Fruit fly (Drosophila melanogaster) whole organism, embryonic: ENCODE measurements around the gene orb.

Experiments used
- Adf1 ChIP-seq: fragments of 200-800 bp; sonication (Bioruptor generic); IDR thresholded peaks from 2 replicates; pipeline ENCODE4 v1.3.6; 2022; ENCODE audit warnings: missing biosample characterization, missing genetic modification characterization
- CG1024 ChIP-seq: fragments of 200-800 bp; sonication (Bioruptor generic); IDR thresholded peaks from 2 replicates; pipeline ENCODE4 v1.3.6; 2022; ENCODE audit warnings: missing biosample characterization, missing genetic modification characterization
- CG10959 ChIP-seq: fragments of 200-800 bp; sonication (Bioruptor generic); IDR thresholded peaks from 2 replicates; pipeline ENCODE4 v1.3.6; 2022; ENCODE audit warnings: missing biosample characterization, missing genetic modification characterization
- CG11696 ChIP-seq: fragments of 200-800 bp; sonication (Bioruptor generic); IDR thresholded peaks from 2 replicates; pipeline ENCODE4 v1.3.6; 2022; ENCODE audit warnings: missing biosample characterization, missing genetic modification characterization
- CG12071 ChIP-seq: fragments of 200-800 bp; sonication (Bioruptor generic); optimal IDR thresholded peaks from 3 replicates; lab custom pipeline; 2018; ENCODE audit warnings: missing biosample characterization, mild to moderate bottlenecking, missing genetic modification characterization
- CG12104 ChIP-seq: fragments of 200-800 bp; sonication (Bioruptor generic); optimal IDR thresholded peaks from 3 replicates; lab custom pipeline; 2016; ENCODE audit warnings: missing biosample characterization, missing genetic modification characterization
- CG12219 ChIP-seq: fragments of 200-800 bp; sonication (Bioruptor generic); optimal IDR thresholded peaks from 3 replicates; lab custom pipeline; 2018; ENCODE audit warnings: missing biosample characterization, mild to moderate bottlenecking, missing genetic modification characterization
- CG12942 ChIP-seq: fragments of 200-800 bp; sonication (Bioruptor generic); optimal IDR thresholded peaks from 3 replicates; lab custom pipeline; 2016; ENCODE audit warnings: missing biosample characterization, missing genetic modification characterization
- CG13287 ChIP-seq: fragments of 200-800 bp; sonication (Bioruptor generic); IDR thresholded peaks from 2 replicates; pipeline ENCODE4 v1.3.6; 2022; ENCODE audit warnings: missing biosample characterization, missing genetic modification characterization; ENCODE audit not compliant: partially characterized antibody
- CG13624 ChIP-seq: fragments of 200-800 bp; sonication (Bioruptor generic); optimal IDR thresholded peaks from 2 replicates; lab custom pipeline; 2016; ENCODE audit warnings: missing biosample characterization, missing genetic modification characterization
- CG14667 ChIP-seq: fragments of 200-800 bp; sonication (Bioruptor generic); IDR thresholded peaks from 2 replicates; pipeline ENCODE4 v1.3.6; 2022; ENCODE audit warnings: missing biosample characterization, missing genetic modification characterization
- CG14860 ChIP-seq: fragments of 200-800 bp; sonication (Bioruptor generic); IDR thresholded peaks from 3 replicates; pipeline ENCODE4 v1.3.6; 2022; ENCODE audit warnings: missing biosample characterization, missing genetic modification characterization; ENCODE audit not compliant: partially characterized antibody
- CG15269 ChIP-seq: fragments of 200-800 bp; sonication (Bioruptor generic); optimal IDR thresholded peaks from 2 replicates; lab custom pipeline; 2018; ENCODE audit warnings: missing biosample characterization, mild to moderate bottlenecking, missing genetic modification characterization, moderate library complexity
- CG1529 ChIP-seq: fragments of 200-800 bp; sonication (Bioruptor generic); optimal IDR thresholded peaks from 3 replicates; lab custom pipeline; 2018; ENCODE audit warnings: missing biosample characterization, missing genetic modification characterization
- CG1603 ChIP-seq: fragments of 200-800 bp; sonication (Bioruptor generic); optimal IDR thresholded peaks from 2 replicates; lab custom pipeline; 2019; ENCODE audit warnings: missing biosample characterization, mild to moderate bottlenecking, missing genetic modification characterization, moderate library complexity
- CG16863 ChIP-seq: fragments of 200-800 bp; sonication (Bioruptor generic); optimal IDR thresholded peaks from 3 replicates; lab custom pipeline; 2016; ENCODE audit warnings: missing biosample characterization, missing genetic modification characterization
- CG17186 ChIP-seq: fragments of 200-800 bp; sonication (Bioruptor generic); optimal IDR thresholded peaks from 3 replicates; lab custom pipeline; 2017; ENCODE audit warnings: missing biosample characterization, missing genetic modification reagents, missing genetic modification characterization
- CG18476 ChIP-seq: fragments of 200-800 bp; sonication (Bioruptor generic); optimal IDR thresholded peaks from 2 replicates; lab custom pipeline; 2016; ENCODE audit warnings: missing biosample characterization, mild to moderate bottlenecking, missing genetic modification characterization
- CG32767 ChIP-seq: fragments of 200-800 bp; sonication (Bioruptor generic); IDR thresholded peaks from 2 replicates; pipeline ENCODE4 v1.3.6; 2022; ENCODE audit warnings: missing biosample characterization, missing genetic modification characterization
- CG4328 ChIP-seq: fragments of 200-800 bp; sonication (Bioruptor generic); optimal IDR thresholded peaks from 3 replicates; lab custom pipeline; 2017; ENCODE audit warnings: missing biosample characterization, missing genetic modification reagents, missing genetic modification characterization
- CG4424 ChIP-seq: fragments of 200-800 bp; sonication (Bioruptor generic); optimal IDR thresholded peaks from 3 replicates; lab custom pipeline; 2016; ENCODE audit warnings: missing biosample characterization, missing genetic modification characterization
- CG6654 ChIP-seq: fragments of 200-800 bp; sonication (Bioruptor generic); optimal IDR thresholded peaks from 2 replicates; lab custom pipeline; 2017; ENCODE audit warnings: missing biosample characterization, mild to moderate bottlenecking, missing genetic modification characterization
- CG6689 ChIP-seq: fragments of 200-800 bp; sonication (Bioruptor generic); IDR thresholded peaks from 2 replicates; pipeline ENCODE4 v1.3.6; 2022; ENCODE audit warnings: missing biosample characterization, missing genetic modification characterization
- CG6765 ChIP-seq: fragments of 200-800 bp; sonication (Bioruptor generic); optimal IDR thresholded peaks from 3 replicates; lab custom pipeline; 2017; ENCODE audit warnings: missing biosample characterization, mild to moderate bottlenecking, missing genetic modification characterization
- CG9437 ChIP-seq: fragments of 200-800 bp; sonication (Bioruptor generic); optimal IDR thresholded peaks from 2 replicates; lab custom pipeline; 2018; ENCODE audit warnings: missing biosample characterization, mild to moderate bottlenecking, missing genetic modification characterization
- CHES-1-like ChIP-seq: fragments of 200-800 bp; sonication (Bioruptor generic); optimal IDR thresholded peaks from 2 replicates; lab custom pipeline; 2016; ENCODE audit warnings: missing biosample characterization, missing genetic modification characterization
- CTCF ChIP-seq: fragments of 200-800 bp; sonication (Bioruptor generic); optimal IDR thresholded peaks from 2 replicates; lab custom pipeline; 2017; ENCODE audit warnings: missing biosample characterization, mild to moderate bottlenecking, missing genetic modification characterization, moderate library complexity
- Dref ChIP-seq: fragments of 200-800 bp; sonication (Bioruptor generic); IDR thresholded peaks from 2 replicates; pipeline ENCODE4 v1.3.6; 2022; ENCODE audit warnings: missing biosample characterization, missing genetic modification characterization
- E2f1 ChIP-seq: fragments of 200-800 bp; sonication (Bioruptor generic); IDR thresholded peaks from 2 replicates; pipeline ENCODE4 v1.3.6; 2022; ENCODE audit warnings: missing biosample characterization, missing genetic modification characterization
- Lhr ChIP-seq: fragments of 200-800 bp; sonication (Bioruptor generic); optimal IDR thresholded peaks from 3 replicates; lab custom pipeline; 2017; ENCODE audit warnings: mild to moderate bottlenecking, missing biosample characterization, missing genetic modification reagents, missing genetic modification characterization
- Mrtf ChIP-seq: fragments of 200-800 bp; sonication (Bioruptor generic); IDR thresholded peaks from 3 replicates; pipeline ENCODE4 v1.3.6; 2022; ENCODE audit warnings: missing biosample characterization, missing genetic modification characterization
- Nf-YA ChIP-seq: fragments of 200-800 bp; sonication (Bioruptor generic); IDR thresholded peaks from 2 replicates; pipeline ENCODE4 v1.3.6; 2022; ENCODE audit warnings: missing biosample characterization, missing genetic modification characterization
- NfI ChIP-seq: fragments of 200-800 bp; sonication (Bioruptor generic); optimal IDR thresholded peaks from 3 replicates; lab custom pipeline; 2018; ENCODE audit warnings: missing biosample characterization, mild to moderate bottlenecking, missing genetic modification characterization, moderate library complexity
- Sry-δ ChIP-seq: fragments of 200-800 bp; sonication (Bioruptor generic); optimal IDR thresholded peaks from 2 replicates; lab custom pipeline; 2016; ENCODE audit warnings: missing biosample characterization, missing genetic modification characterization
- Stat92E ChIP-seq, 3 experiments: fragments of >200 bp in 2 of 3; fragments of 200-800 bp in 1 of 3; sonication (Bioruptor generic) in 1 of 3; optimal IDR thresholded peaks; 2 replicates each; lab custom pipeline; 2017 to 2019; ENCODE audit warnings: missing biosample characterization in 3 of 3, missing genetic modification characterization in 3 of 3, mild to moderate bottlenecking in 1 of 3, moderate library complexity in 1 of 3
- Xrp1 ChIP-seq: fragments of 200-800 bp; sonication (Bioruptor generic); IDR thresholded peaks from 2 replicates; pipeline ENCODE4 v1.3.6; 2022; ENCODE audit warnings: missing biosample characterization, missing genetic modification characterization
- chif ChIP-seq, 2 experiments: fragments of 200-800 bp; sonication (Bioruptor generic); optimal IDR thresholded peaks; 3 replicates each; lab custom pipeline; 2016; ENCODE audit warnings: missing biosample characterization in 2 of 2, missing genetic modification characterization in 2 of 2
- corto ChIP-seq: fragments of 200-800 bp; sonication (Bioruptor generic); optimal IDR thresholded peaks from 2 replicates; lab custom pipeline; 2016; ENCODE audit warnings: missing biosample characterization, mild to moderate bottlenecking, missing genetic modification characterization, moderate library complexity
- croc ChIP-seq: fragments of 200-800 bp; sonication (Bioruptor generic); conservative IDR thresholded peaks from 3 replicates; pipeline ENCODE4 v1.3.6; 2022; ENCODE audit warnings: missing biosample characterization, missing genetic modification characterization
- danr ChIP-seq: fragments of 200-800 bp; sonication (Bioruptor generic); IDR thresholded peaks from 2 replicates; pipeline ENCODE4 v1.3.6; 2022; ENCODE audit warnings: missing biosample characterization, missing genetic modification characterization
- fd102C ChIP-seq: fragments of 200-800 bp; sonication (Bioruptor generic); optimal IDR thresholded peaks from 2 replicates; lab custom pipeline; 2018; ENCODE audit warnings: missing biosample characterization, mild to moderate bottlenecking, missing genetic modification characterization, moderate library complexity
- fru ChIP-seq: fragments of >200 bp; optimal IDR thresholded peaks from 2 replicates; lab custom pipeline; 2017
- grau ChIP-seq: fragments of 200-800 bp; optimal IDR thresholded peaks from 3 replicates; lab custom pipeline; 2019; ENCODE audit warnings: missing biosample characterization, mild to moderate bottlenecking, missing genetic modification characterization, moderate library complexity
- gsb-n ChIP-seq: fragments of 200-800 bp; sonication (Bioruptor generic); optimal IDR thresholded peaks from 3 replicates; lab custom pipeline; 2018; ENCODE audit warnings: missing biosample characterization, mild to moderate bottlenecking, missing genetic modification characterization
- pita ChIP-seq: fragments of 200-800 bp; sonication (Bioruptor generic); optimal IDR thresholded peaks from 2 replicates; lab custom pipeline; 2017; ENCODE audit warnings: missing biosample characterization, mild to moderate bottlenecking, missing genetic modification characterization
- pros ChIP-seq: fragments of 200-800 bp; sonication (Bioruptor generic); optimal IDR thresholded peaks from 3 replicates; lab custom pipeline; 2019; ENCODE audit warnings: missing biosample characterization, mild to moderate bottlenecking, missing genetic modification characterization, moderate library complexity
- repo ChIP-seq: fragments of 200-800 bp; sonication (Bioruptor generic); optimal IDR thresholded peaks from 2 replicates; lab custom pipeline; 2016; ENCODE audit warnings: missing biosample characterization, missing genetic modification characterization
- sima ChIP-seq: fragments of 200-800 bp; sonication (Bioruptor generic); optimal IDR thresholded peaks from 2 replicates; lab custom pipeline; 2016; ENCODE audit warnings: missing biosample characterization, missing genetic modification characterization
- tio ChIP-seq: fragments of 200-800 bp; sonication (Bioruptor generic); optimal IDR thresholded peaks from 2 replicates; lab custom pipeline; 2017; ENCODE audit warnings: missing biosample characterization, missing genetic modification characterization, inconsistent platforms
- trem ChIP-seq: fragments of 200-800 bp; optimal IDR thresholded peaks from 3 replicates; lab custom pipeline; 2019; ENCODE audit warnings: missing biosample characterization, mild to moderate bottlenecking, missing genetic modification characterization, moderate library complexity
- yki ChIP-seq: fragments of >200 bp; optimal IDR thresholded peaks from 3 replicates; lab custom pipeline; 2018
- zen2 ChIP-seq: fragments of 200-800 bp; sonication (Bioruptor generic); IDR thresholded peaks from 3 replicates; pipeline ENCODE4 v1.3.6; 2022; ENCODE audit warnings: missing biosample characterization, missing genetic modification characterization; ENCODE audit not compliant: partially characterized antibody

Gene orb

dm6 chr3R:23314332-23314731, 33.7 kb upstream of the orb start (continued):
- peak; percentile 58 for TF ChIP-seq CG12071 (GFP tag; lab: Kevin White, UChicago)
- TF ChIP-seq CG12942 (GFP tag; lab: Kevin White, UChicago) = no peak
- peak; percentile 31 for TF ChIP-seq CHES-1-like
- TF ChIP-seq CG17186 (GFP tag; lab: Kevin White, UChicago) = no peak
- TF ChIP-seq NfI (GFP tag; lab: Kevin White, UChicago) = peak; percentile 64
- TF ChIP-seq repo = peak; percentile 13
- TF ChIP-seq CG18476 = no peak
- TF ChIP-seq CG32767 (GFP tag; lab: Robert Waterston, UW) = peak; percentile 62
- TF ChIP-seq CG12104 = peak; percentile 25
- TF ChIP-seq gsb-n (tag; lab: Kevin White, UChicago) = peak; percentile 25
- TF ChIP-seq CG13624 (GFP tag; lab: Kevin White, UChicago) = no peak
- TF ChIP-seq fd102C = peak; percentile 36
- no peak; the same call in 1 of the 2 replicates for TF ChIP-seq E2f1 (GFP tag; lab: Robert Waterston, UW)
- peak; percentile 48; the same call in 1 of the 2 replicates for TF ChIP-seq Nf-YA (GFP tag; lab: Robert Waterston, UW)
- TF ChIP-seq chif (GFP tag; optimal IDR thresholded peaks at IDR 0.05; lab: Kevin White, UChicago) = no peak
- TF ChIP-seq CG15269 (tag; lab: Kevin White, UChicago) = peak; percentile 50
- TF ChIP-seq croc (GFP tag; lab: Robert Waterston, UW) = no peak
- TF ChIP-seq sima (GFP tag; lab: Kevin White, UChicago) = no peak
- peak; percentile 54 for TF ChIP-seq CG6765 (GFP tag; lab: Kevin White, UChicago)
- peak; percentile 73 for TF ChIP-seq yki
- no peak for TF ChIP-seq CG10959 (GFP tag; lab: Robert Waterston, UW)
- peak; percentile 18 for TF ChIP-seq tio
- peak; percentile 45 for TF ChIP-seq CG11696
- no peak for TF ChIP-seq zen2 (GFP tag; lab: Robert Waterston, UW)
- no peak for TF ChIP-seq fru (lab: Kevin White, UChicago)
- no peak for TF ChIP-seq Lhr (GFP tag; lab: Kevin White, UChicago)
- no peak for TF ChIP-seq corto (GFP tag; lab: Kevin White, UChicago)
- no peak for TF ChIP-seq CG1529 (GFP tag; lab: Kevin White, UChicago)
- no peak for TF ChIP-seq CG14860 (GFP tag; lab: Robert Waterston, UW)
- TF ChIP-seq Adf1 (GFP tag; lab: Robert Waterston, UW) = peak; percentile 54; the same call in 1 of the 2 replicates
- no peak for TF ChIP-seq CG6689 (GFP tag; lab: Robert Waterston, UW)
- TF ChIP-seq CG1024 (GFP tag; lab: Robert Waterston, UW) = no peak
- peak; percentile 25; the same call in 1 of the 2 replicates for TF ChIP-seq CG13287 (GFP tag; lab: Robert Waterston, UW)
- peak; percentile 7 for TF ChIP-seq CG1603
- peak; percentile 27 for TF ChIP-seq trem (tag; lab: Kevin White, UChicago)
- TF ChIP-seq grau = peak; percentile 19
- TF ChIP-seq CG12219 = peak; percentile 20
- TF ChIP-seq Dref = no peak
- no peak for TF ChIP-seq CG14667 (GFP tag; lab: Robert Waterston, UW)
- TF ChIP-seq CG16863 (GFP tag; lab: Kevin White, UChicago) = no peak
- peak in 1 of 3 experiments; percentile 1 for TF ChIP-seq Stat92E (GFP tag; optimal IDR thresholded peaks at IDR 0.05; lab: Kevin White, UChicago)
- TF ChIP-seq CG6654 = no peak
- TF ChIP-seq pros = peak; percentile 42
- peak; percentile 56 for TF ChIP-seq CG4328 (GFP tag; lab: Kevin White, UChicago)
- no peak for TF ChIP-seq Mrtf (GFP tag; lab: Robert Waterston, UW)
- peak; percentile 51 for TF ChIP-seq Xrp1 (GFP tag; lab: Robert Waterston, UW)
- no peak for TF ChIP-seq pita (GFP tag; lab: Kevin White, UChicago)
- TF ChIP-seq CG9437 = peak; percentile 12
- peak; percentile 21 for TF ChIP-seq CTCF (GFP tag; lab: Kevin White, UChicago)
- no peak for TF ChIP-seq Sry-δ
- TF ChIP-seq danr = no peak; the same call in 1 of the 2 replicates
- peak; percentile 20 for TF ChIP-seq CG4424 (GFP tag; lab: Kevin White, UChicago)
